Worm (Caenorhabditis elegans) whole organism, L4/young adult: ENCODE results near the gene nhr-70.

ENCODE experiments used
- W03F9.2 ChIP-seq: fragments of 150-350 bp; optimal IDR thresholded peaks from 2 replicates; lab custom pipeline; 2014; ENCODE audit warnings: missing biosample characterization, missing genetic modification characterization
- dao-5 ChIP-seq: sonication (generic microtip); optimal IDR thresholded peaks from 2 replicates; lab custom pipeline; 2016; ENCODE audit warnings: missing genotype, missing genetic modification characterization, moderate library complexity, missing compliant biosample characterization
- him-1 ChIP-seq: sonication (generic microtip); optimal IDR thresholded peaks from 2 replicates; lab custom pipeline; 2016; ENCODE audit warnings: missing genotype, missing genetic modification reagents, missing genetic modification characterization, missing compliant biosample characterization

ce11 chrV:18571533-18571932 lies 44.9 kb upstream of the nhr-70 start, which contains the start of gene Y51A2D.21:
- TF ChIP-seq him-1 (tag; lab: Kevin White, UChicago) (no peak), dao-5 (no peak), W03F9.2 (no peak)
